Worm (Caenorhabditis elegans) whole organism, young adult: ENCODE measurements around the gene psd-1.

Experiments
- ama-1 ChIP-seq, 3 experiments: fragments of 150-350 bp in 1 of 3; sonication (generic microtip) in 2 of 3; optimal IDR thresholded peaks; 2 replicates each; lab custom pipeline; 2014 to 2018; ENCODE audit warnings: missing biosample characterization in 2 of 3, missing genetic modification characterization in 2 of 3, missing genetic modification reagents in 2 of 3
- cebp-1 ChIP-seq, 2 experiments: fragments of 200-800 bp in 1 of 2; sonication (Bioruptor generic) in 1 of 2; sonication (generic microtip) in 1 of 2; IDR thresholded peaks in 1 of 2; optimal IDR thresholded peaks in 1 of 2; 2 replicates each; pipeline versions ENCODE4 v1.3.6 to Lab custom; 2017 to 2022; ENCODE audit warnings: missing compliant biosample characterization in 2 of 2, missing genetic modification characterization in 2 of 2, mild to moderate bottlenecking in 1 of 2, missing genetic modification reagents in 1 of 2, moderate library complexity in 1 of 2
- ceh-27 ChIP-seq: fragments of 200-800 bp; sonication (Bioruptor generic); optimal IDR thresholded peaks from 2 replicates; lab custom pipeline; 2018; ENCODE audit warnings: mild to moderate bottlenecking, missing genetic modification characterization, moderate library complexity, missing compliant biosample characterization
- ceh-58 ChIP-seq: fragments of 200-800 bp; sonication (Bioruptor generic); IDR thresholded peaks from 2 replicates; pipeline ENCODE4 v1.3.6; 2022; ENCODE audit warnings: missing genetic modification characterization, missing compliant biosample characterization
- lin-35 ChIP-seq, 3 experiments: fragments of 150-350 bp in 2 of 3; sonication (generic microtip) in 1 of 3; optimal IDR thresholded peaks; 2 replicates each; lab custom pipeline; 2014 to 2018; ENCODE audit warnings: missing biosample characterization in 3 of 3, missing genetic modification characterization in 3 of 3, missing genetic modification reagents in 3 of 3
- lin-40 ChIP-seq: sonication (generic microtip); optimal IDR thresholded peaks from 2 replicates; lab custom pipeline; 2016; ENCODE audit warnings: missing genetic modification characterization, mild to moderate bottlenecking, missing compliant biosample characterization, missing genotype, missing genetic modification reagents
- madf-6 ChIP-seq: fragments of 200-800 bp; sonication (Bioruptor generic); IDR thresholded peaks from 2 replicates; pipeline ENCODE4 v1.3.6; 2022; ENCODE audit warnings: missing genetic modification reagents, missing genetic modification characterization, missing compliant biosample characterization
- mel-28 ChIP-seq: sonication (generic microtip); optimal IDR thresholded peaks from 2 replicates; lab custom pipeline; 2016; ENCODE audit warnings: borderline replicate concordance, mild to moderate bottlenecking, missing genetic modification characterization, missing compliant biosample characterization
- nhr-179 ChIP-seq: sonication (generic microtip); optimal IDR thresholded peaks from 2 replicates; lab custom pipeline; 2016; ENCODE audit warnings: mild to moderate bottlenecking, missing genetic modification characterization, missing compliant biosample characterization
- somi-1 ChIP-seq: fragments of 200-800 bp; sonication (Bioruptor generic); optimal IDR thresholded peaks from 2 replicates; lab custom pipeline; 2018; ENCODE audit warnings: mild to moderate bottlenecking, missing genetic modification characterization, missing compliant biosample characterization
- zim-3 ChIP-seq: sonication (generic microtip); optimal IDR thresholded peaks from 2 replicates; lab custom pipeline; 2017; ENCODE audit warnings: mild to moderate bottlenecking, missing genetic modification characterization, moderate library complexity, missing compliant biosample characterization
- ztf-6 ChIP-seq: fragments of 200-800 bp; sonication (Bioruptor generic); IDR thresholded peaks from 2 replicates; pipeline ENCODE4 v1.3.6; 2022; ENCODE audit warnings: missing genetic modification reagents, missing genetic modification characterization, missing compliant biosample characterization

- TF ChIP-seq ceh-27 (no peak), lin-35 (GFP tag; optimal IDR thresholded peaks at IDR 0.05; lab: Kevin White, UChicago) (no peak), ceh-58 (GFP tag; lab: Robert Waterston, UW) (no peak), nhr-179 (tag; lab: Kevin White, UChicago) (no peak), madf-6 (GFP tag; lab: Robert Waterston, UW) (no peak), zim-3 (tag; lab: Kevin White, UChicago) (no peak), mel-28 (no peak), cebp-1 (GFP tag; IDR thresholded peaks at IDR 0.05; lab: Robert Waterston, UW) (no peak), cebp-1 (tag; optimal IDR thresholded peaks at IDR 0.05; lab: Kevin White, UChicago) (peak; percentile 89), ztf-6 (GFP tag; lab: Robert Waterston, UW) (no peak), somi-1 (GFP tag; lab: Kevin White, UChicago) (no peak), ama-1 (optimal IDR thresholded peaks at IDR 0.05; lab: Kevin White, UChicago) (no peak), ama-1 (GFP tag; optimal IDR thresholded peaks at IDR 0.05; lab: Kevin White, UChicago) (no peak), lin-40 (tag; lab: Kevin White, UChicago) (no peak)
Measured at ce11 chrIII:7238727-7239126, 36.5 kb downstream of the psd-1 start, which contains the start of gene pars-1.
